Worm (Caenorhabditis elegans) whole organism, L2 larva: ENCODE results near the gene F40F9.10.

ENCODE experiments used
- elt-1 ChIP-seq: fragments of 150-350 bp; optimal IDR thresholded peaks from 2 replicates; lab custom pipeline; 2014; ENCODE audit warnings: missing biosample characterization, missing genetic modification characterization
- elt-3 ChIP-seq: sonication (generic microtip); optimal IDR thresholded peaks from 2 replicates; lab custom pipeline; 2017; ENCODE audit warnings: missing biosample characterization, missing genetic modification characterization
- fos-1 ChIP-seq: fragments of 150-350 bp; optimal IDR thresholded peaks from 2 replicates; lab custom pipeline; 2014; ENCODE audit warnings: missing biosample characterization, missing genetic modification characterization
- nhr-10 ChIP-seq: sonication (generic microtip); optimal IDR thresholded peaks from 2 replicates; lab custom pipeline; 2017; ENCODE audit warnings: missing biosample characterization, missing genetic modification characterization
- nhr-11 ChIP-seq: fragments of 150-350 bp; optimal IDR thresholded peaks from 2 replicates; lab custom pipeline; 2014; ENCODE audit warnings: missing biosample characterization, missing genetic modification characterization
- nhr-237 ChIP-seq: fragments of 150-350 bp; optimal IDR thresholded peaks from 2 replicates; lab custom pipeline; 2014; ENCODE audit warnings: missing biosample characterization, missing genetic modification characterization
- nhr-25 ChIP-seq: fragments of 150-350 bp; sonication (generic microtip); optimal IDR thresholded peaks from 3 replicates; lab custom pipeline; 2014; ENCODE audit warnings: missing biosample characterization, missing genetic modification characterization
- snpc-4 ChIP-seq: fragments of 150-350 bp; optimal IDR thresholded peaks from 2 replicates; lab custom pipeline; 2014; ENCODE audit warnings: missing biosample characterization, missing genetic modification characterization
- ztf-11 ChIP-seq: sonication (generic microtip); optimal IDR thresholded peaks from 2 replicates; lab custom pipeline; 2017; ENCODE audit warnings: missing biosample characterization, missing genetic modification characterization
- ztf-4 ChIP-seq: fragments of 150-350 bp; optimal IDR thresholded peaks from 2 replicates; lab custom pipeline; 2014; ENCODE audit warnings: missing biosample characterization, missing genetic modification characterization

DNA sequence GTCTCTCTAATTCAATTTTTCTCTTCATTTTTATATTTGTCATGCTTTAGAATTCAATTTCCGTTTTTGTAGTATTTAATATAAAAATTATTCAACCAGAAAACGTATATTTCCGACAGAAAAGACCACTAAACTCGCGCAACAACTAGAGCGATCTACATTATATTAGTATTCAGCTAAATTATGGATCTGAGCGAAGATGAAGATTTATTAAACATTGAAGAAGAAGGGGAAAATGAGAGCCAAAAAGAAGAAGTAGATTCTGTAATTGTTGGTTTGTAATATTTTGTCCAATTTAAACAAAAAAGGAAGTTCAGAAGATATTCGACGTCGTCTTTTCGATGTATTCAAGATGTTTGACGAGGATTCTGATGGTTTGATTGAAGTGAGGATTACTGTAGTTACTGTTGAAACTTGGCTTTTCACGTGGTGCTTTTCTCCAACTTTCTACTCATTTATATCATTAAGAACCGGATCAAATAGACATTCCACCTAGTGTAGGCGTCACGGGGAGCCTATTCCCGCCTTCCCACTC is 20.6 kb upstream of the F40F9.10 start, which contains the start of gene cal-7:
- no peak for TF ChIP-seq elt-1 (tag; lab: Kevin White, UChicago)
- no peak for TF ChIP-seq nhr-11
- no peak for TF ChIP-seq nhr-10 (tag; lab: Kevin White, UChicago)
- no peak for TF ChIP-seq snpc-4
- TF ChIP-seq nhr-25 (tag; lab: Kevin White, UChicago) = no peak
- no peak for TF ChIP-seq fos-1
- TF ChIP-seq elt-3 = no peak
- TF ChIP-seq nhr-237 (tag; lab: Kevin White, UChicago) = no peak
- no peak for TF ChIP-seq ztf-4 (tag; lab: Kevin White, UChicago)
- TF ChIP-seq ztf-11 (tag; lab: Kevin White, UChicago) = no peak
